Worm (Caenorhabditis elegans): ENCODE data around the gene Y48G9A.9.
A peak's percentile ranks its signal among the peaks of the same experiment; 100 is the strongest.

DNA sequence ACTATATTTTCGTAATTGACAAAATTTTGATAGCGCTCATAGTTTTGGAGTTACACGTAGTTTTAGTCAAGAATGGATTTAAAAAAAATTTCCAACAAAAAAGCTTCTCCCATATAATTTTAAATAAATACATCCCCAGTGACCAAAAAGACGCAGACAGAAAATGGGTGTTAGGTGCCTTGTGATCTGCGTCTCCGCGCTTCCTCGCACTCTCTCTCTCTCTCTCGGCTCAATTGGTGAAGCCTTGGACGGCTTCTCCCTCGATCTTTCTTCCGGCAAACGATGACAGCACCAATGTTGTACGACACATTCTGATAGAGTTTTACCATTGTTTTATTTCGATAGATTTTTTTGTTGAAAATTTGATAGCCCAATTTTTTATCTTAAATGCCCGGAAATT is 37.5 kb downstream of the Y48G9A.9 start:
- no peak for TF ChIP-seq elt-3 (tag; optimal IDR thresholded peaks at IDR 0.05)
- no peak for TF ChIP-seq skn-1 (tag; optimal IDR thresholded peaks at IDR 0.05)
- TF ChIP-seq unc-62 (GFP tag; optimal IDR thresholded peaks at IDR 0.05), result no peak
- no peak for TF ChIP-seq nhr-76 (tag; optimal IDR thresholded peaks at IDR 0.05)
- no peak for TF ChIP-seq nhr-237 (tag; optimal IDR thresholded peaks at IDR 0.05)
- no peak for TF ChIP-seq fkh-10 (GFP tag; optimal IDR thresholded peaks at IDR 0.05)
- TF ChIP-seq efl-1 (optimal IDR thresholded peaks at IDR 0.05), result peak; percentile 30 to 33
- TF ChIP-seq efl-1 (GFP tag; optimal IDR thresholded peaks at IDR 0.05 in 1 of 2), result no peak
- TF ChIP-seq ceh-82 (tag; optimal IDR thresholded peaks at IDR 0.05), result peak in 2 of 3 experiments; percentile 12 to 28

Measured in whole organism, L1 larva.